Fruit fly (Drosophila melanogaster): ENCODE measurements around the gene CG43736.
A peak's percentile ranks its signal among the peaks of the same experiment; 100 is the strongest.

Gene CG43736

dm6 chrX:6824203-6824602 is 39.5 kb upstream of the CG43736 start, which contains the start of gene nonC (continued):
- TF ChIP-seq CG2116 (GFP tag; optimal IDR thresholded peaks at IDR 0.05) (peak; percentile 88), Tbp (GFP tag; optimal IDR thresholded peaks at IDR 0.05) (no peak), shn (GFP tag; optimal IDR thresholded peaks at IDR 0.05) (no peak), CG2129 (GFP tag; IDR thresholded peaks at IDR 0.05; ENCODE audit: partially characterized antibody) (peak; percentile 72; the same call in 1 of the 2 replicates), gfzf (GFP tag; optimal IDR thresholded peaks at IDR 0.05) (peak; percentile 51), chn (GFP tag; optimal IDR thresholded peaks at IDR 0.05) (no peak), BEAF-32 (GFP tag; optimal IDR thresholded peaks at IDR 0.05) (peak; percentile 90), ato (GFP tag; IDR thresholded peaks at IDR 0.05; ENCODE audit: partially characterized antibody) (peak; percentile 65), chinmo (GFP tag; IDR thresholded peaks at IDR 0.05; ENCODE audit: partially characterized antibody) (peak; percentile 72; the same call in 2 of the 4 replicates), cas (GFP tag; IDR thresholded peaks at IDR 0.05) (no peak), unc-4 (GFP tag; IDR thresholded peaks at IDR 0.05; ENCODE audit: partially characterized antibody) (peak; percentile 81), CG10147 (GFP tag; optimal IDR thresholded peaks at IDR 0.05) (no peak), CG3847 (GFP tag; IDR thresholded peaks at IDR 0.05) (no peak), vfl (GFP tag; optimal IDR thresholded peaks at IDR 0.05) (no peak), Med (GFP tag) (no peak), sna (GFP tag; IDR thresholded peaks at IDR 0.05; ENCODE audit: partially characterized antibody) (peak; percentile 91), CG12071 (GFP tag; optimal IDR thresholded peaks at IDR 0.05) (no peak), tna (GFP tag; IDR thresholded peaks at IDR 0.05; ENCODE audit: partially characterized antibody) (peak; percentile 84), Bgb (GFP tag; IDR thresholded peaks at IDR 0.05; ENCODE audit: partially characterized antibody) (peak; percentile 89), hb (GFP tag; IDR thresholded peaks at IDR 0.05; ENCODE audit: partially characterized antibody) (peak; percentile 85), CG6791 (GFP tag; IDR thresholded peaks at IDR 0.05; ENCODE audit: partially characterized antibody) (peak; percentile 78), pzg (GFP tag; optimal IDR thresholded peaks at IDR 0.05) (peak; percentile 70), knrl (GFP tag; IDR thresholded peaks at IDR 0.05; ENCODE audit: partially characterized antibody) (peak; percentile 92), trem (tag; optimal IDR thresholded peaks at IDR 0.05) (peak; percentile 70), pnt (GFP tag; optimal IDR thresholded peaks at IDR 0.05) (no peak), nmo (GFP tag; optimal IDR thresholded peaks at IDR 0.05) (peak; percentile 27), CG7963 (GFP tag; IDR thresholded peaks at IDR 0.05; ENCODE audit: partially characterized antibody) (peak; percentile 65; the same call in 2 of the 3 replicates), YL-1 (GFP tag; optimal IDR thresholded peaks at IDR 0.05) (peak; percentile 28), sqz (GFP tag; optimal IDR thresholded peaks at IDR 0.05) (no peak), CG9876 (GFP tag; optimal IDR thresholded peaks at IDR 0.05) (no peak), Sin3A (optimal IDR thresholded peaks at IDR 0.05) (peak; percentile 85), crp (GFP tag; optimal IDR thresholded peaks at IDR 0.05) (peak; percentile 37 to 86), CG1024 (GFP tag; IDR thresholded peaks at IDR 0.05) (no peak), cg (GFP tag; optimal IDR thresholded peaks at IDR 0.05) (peak; percentile 11), dpn (GFP tag; optimal IDR thresholded peaks at IDR 0.05) (no peak), CG15514 (GFP tag; optimal IDR thresholded peaks at IDR 0.05) (peak; percentile 55), stwl (tag; optimal IDR thresholded peaks at IDR 0.05) (peak; percentile 37), corto (GFP tag; optimal IDR thresholded peaks at IDR 0.05) (no peak), CG8765 (GFP tag; IDR thresholded peaks at IDR 0.05) (no peak), mld (GFP tag; IDR thresholded peaks at IDR 0.05; ENCODE audit: partially characterized antibody) (peak; percentile 70; the same call in 2 of the 3 replicates), Myb (GFP tag; optimal IDR thresholded peaks at IDR 0.05) (peak; percentile 34), dm (GFP tag; optimal IDR thresholded peaks at IDR 0.05) (peak; percentile 30), HmgZ (tag; optimal IDR thresholded peaks at IDR 0.05) (peak; percentile 60), amos (GFP tag; IDR thresholded peaks at IDR 0.05; ENCODE audit: partially characterized antibody) (peak; percentile 87), CG14860 (GFP tag; IDR thresholded peaks at IDR 0.05; ENCODE audit: partially characterized antibody) (peak; percentile 90), D19A (tag; optimal IDR thresholded peaks at IDR 0.05) (no peak), Sox102F (GFP tag; optimal IDR thresholded peaks at IDR 0.05) (no peak), zen (tag; optimal IDR thresholded peaks at IDR 0.05) (peak; percentile 13)

All from whole organism, embryonic.